Worm (Caenorhabditis elegans): ENCODE data around the gene Y57E12AL.6.

DNA sequence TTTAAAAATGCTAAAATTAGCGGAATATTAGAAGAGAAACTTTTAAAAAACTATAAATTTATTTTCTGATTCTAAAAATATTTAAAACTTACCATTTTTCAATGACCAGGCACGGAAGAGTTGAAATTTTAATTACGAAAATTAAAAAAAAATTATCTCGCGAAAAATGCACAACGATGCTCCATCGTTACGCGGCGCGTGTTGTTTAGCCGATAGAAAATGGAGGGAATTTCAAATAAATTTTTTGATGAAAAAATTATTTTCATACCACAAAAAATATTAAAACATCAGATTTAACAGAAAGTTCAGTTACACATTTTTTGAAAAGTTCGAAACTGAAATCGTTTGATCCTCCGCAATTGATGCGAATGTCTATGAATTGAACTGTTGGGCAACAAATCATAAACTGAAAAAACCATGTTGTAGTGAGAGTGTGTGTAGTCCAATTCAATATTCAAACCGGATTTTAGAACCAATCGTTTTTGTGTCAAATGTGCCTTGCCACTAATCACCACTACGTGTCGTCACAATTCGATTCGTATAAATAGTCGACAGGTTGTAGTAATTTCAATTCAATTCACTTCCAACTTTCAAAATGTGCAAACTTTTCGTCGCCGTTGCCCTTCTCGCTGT, 9.0 kb downstream of the Y57E12AL.6 start, which contains the start of the genes tofu-2 and spig-1:
- TF ChIP-seq ama-1 (optimal IDR thresholded peaks at IDR 0.05) (no peak), tbx-11 (GFP tag; IDR thresholded peaks at IDR 0.05) (no peak), tbx-37 (GFP tag; conservative IDR thresholded peaks at IDR 0.05) (no peak), F13C5.2 (tag; optimal IDR thresholded peaks at IDR 0.05) (no peak), scrt-1 (GFP tag; IDR thresholded peaks at IDR 0.05) (no peak), flt-1 (GFP tag; IDR thresholded peaks at IDR 0.05) (no peak), ceh-36 (tag; optimal IDR thresholded peaks at IDR 0.05) (no peak)
